Fruit fly (Drosophila melanogaster): Measurements from ENCODE around the gene mbf1.
A peak's percentile ranks its signal among the peaks of the same experiment; 100 is the strongest.

Gene mbf1

dm6 chr3L:16566093-16566492 lies 8.1 kb upstream of the mbf1 start (continued):
- no peak for TF ChIP-seq NfI (GFP tag; optimal IDR thresholded peaks at IDR 0.05)
- no peak for TF ChIP-seq CG31224 (GFP tag; IDR thresholded peaks at IDR 0.05)
- no peak for TF ChIP-seq Camta (GFP tag; optimal IDR thresholded peaks at IDR 0.05)

dm6 chr3L:16566700-16567221 lies 7.5 kb upstream of the mbf1 start, which contains the start of gene UQCR-6.4L:
TSS of gene UQCR-6.4L (plus strand) at chr3L:16566750.
- TF ChIP-seq CG2116 (GFP tag; optimal IDR thresholded peaks at IDR 0.05): peak; percentile 64
- no peak for TF ChIP-seq trem (tag; optimal IDR thresholded peaks at IDR 0.05)
- TF ChIP-seq stwl (tag; optimal IDR thresholded peaks at IDR 0.05): peak; percentile 97
- TF ChIP-seq jumu (GFP tag; optimal IDR thresholded peaks at IDR 0.05): no peak
- no peak for TF ChIP-seq gt (GFP tag; IDR thresholded peaks at IDR 0.05)
- TF ChIP-seq ac (GFP tag; optimal IDR thresholded peaks at IDR 0.05): no peak
- TF ChIP-seq sens (GFP tag): peak; percentile 65
- TF ChIP-seq Asciz (GFP tag; optimal IDR thresholded peaks at IDR 0.05): no peak
- no peak for TF ChIP-seq chn (GFP tag; optimal IDR thresholded peaks at IDR 0.05)
- TF ChIP-seq CG14710 (tag; optimal IDR thresholded peaks at IDR 0.05): no peak
- TF ChIP-seq CG17385 (GFP tag; optimal IDR thresholded peaks at IDR 0.05): no peak
- no peak for TF ChIP-seq sima (GFP tag; optimal IDR thresholded peaks at IDR 0.05)
- peak; percentile 34 for TF ChIP-seq Med (GFP tag)
- TF ChIP-seq MESR4 (GFP tag; optimal IDR thresholded peaks at IDR 0.05): no peak
- TF ChIP-seq Gsc (GFP tag; IDR thresholded peaks at IDR 0.05): no peak
- TF ChIP-seq CG18599 (GFP tag; optimal IDR thresholded peaks at IDR 0.05): no peak
- TF ChIP-seq bab2 (GFP tag; optimal IDR thresholded peaks at IDR 0.05): no peak
- no peak for TF ChIP-seq Oli (tag; optimal IDR thresholded peaks at IDR 0.05)
- no peak for TF ChIP-seq ci (GFP tag; IDR thresholded peaks at IDR 0.05)
- TF ChIP-seq psq (GFP tag; optimal IDR thresholded peaks at IDR 0.05): no peak
- no peak for TF ChIP-seq Fer2 (tag; optimal IDR thresholded peaks at IDR 0.05)
- no peak for TF ChIP-seq CG13624 (GFP tag; optimal IDR thresholded peaks at IDR 0.05)
- TF ChIP-seq br (optimal IDR thresholded peaks at IDR 0.05): no peak
- no peak for TF ChIP-seq pfk (GFP tag; optimal IDR thresholded peaks at IDR 0.05)
- TF ChIP-seq Dll (GFP tag; IDR thresholded peaks at IDR 0.05; ENCODE audit: partially characterized antibody): no peak
- 0 out of 3 replicates have a peak, but pooled peaks have one; percentile 7 for TF ChIP-seq row (GFP tag; IDR thresholded peaks at IDR 0.05)
- peak; percentile 8; the same call in 1 of the 2 replicates for TF ChIP-seq amos (GFP tag; IDR thresholded peaks at IDR 0.05; ENCODE audit: partially characterized antibody)
- 0 out of 3 replicates have a peak, but pooled peaks have one; percentile 10 for TF ChIP-seq ken (GFP tag; IDR thresholded peaks at IDR 0.05)
- TF ChIP-seq CG13775 (GFP tag; optimal IDR thresholded peaks at IDR 0.05): no peak

- TF ChIP-seq CG11695 (GFP tag; IDR thresholded peaks at IDR 0.05) (0 out of 3 replicates have a peak, but pooled peaks have one; percentile 19), CG5953 (GFP tag; IDR thresholded peaks at IDR 0.05) (peak; percentile 52; the same call in 1 of the 2 replicates), HLH4C (GFP tag; IDR thresholded peaks at IDR 0.05; ENCODE audit: partially characterized antibody) (no peak), ash1 (GFP tag; optimal IDR thresholded peaks at IDR 0.05) (no peak), onecut (GFP tag; IDR thresholded peaks at IDR 0.05) (peak; percentile 22; the same call in 1 of the 2 replicates), CG30020 (tag; optimal IDR thresholded peaks at IDR 0.05) (peak; percentile 32), br (optimal IDR thresholded peaks at IDR 0.05) (no peak), CoRest (tag; optimal IDR thresholded peaks at IDR 0.05) (peak; percentile 73), CG7987 (GFP tag; optimal IDR thresholded peaks at IDR 0.05) (no peak), dysf (GFP tag; IDR thresholded peaks at IDR 0.05) (peak; percentile 57; the same call in 2 of the 3 replicates), CG42726 (GFP tag; IDR thresholded peaks at IDR 0.05; ENCODE audit: partially characterized antibody) (no peak), row (GFP tag; IDR thresholded peaks at IDR 0.05) (peak; percentile 72), CG4617 (GFP tag; optimal IDR thresholded peaks at IDR 0.05; ENCODE audit: borderline replicate concordance) (no peak), Fer1 (GFP tag; optimal IDR thresholded peaks at IDR 0.05) (peak; percentile 38), CG12219 (GFP tag; optimal IDR thresholded peaks at IDR 0.05) (peak; percentile 65), H15 (GFP tag; IDR thresholded peaks at IDR 0.05) (0 out of 3 replicates have a peak, but pooled peaks have one; percentile 39), CG8924 (tag; optimal IDR thresholded peaks at IDR 0.05) (peak; percentile 75), NC2β (GFP tag; optimal IDR thresholded peaks at IDR 0.05) (no peak), zen2 (GFP tag; IDR thresholded peaks at IDR 0.05; ENCODE audit: partially characterized antibody) (no peak)
These were observed 6.7 kb upstream of the mbf1 start for dm6 chr3L:16567495-16567894.

All from whole organism, embryonic.